Fruit fly (Drosophila melanogaster): ENCODE data around the gene Vha100-5.

- no peak for TF ChIP-seq insv (optimal IDR thresholded peaks at IDR 0.05)
- no peak for TF ChIP-seq h (optimal IDR thresholded peaks at IDR 0.05)
These were observed 2.8 kb upstream of the Vha100-5 start for dm6 chr2L:11735975-11736374.

All from Kc167 (cell line).